Worm (Caenorhabditis elegans) whole organism, late embryonic: ENCODE data around the gene T24H10.5.

Experiments
- C08G9.2 ChIP-seq: sonication (generic microtip); optimal IDR thresholded peaks from 2 replicates; lab custom pipeline; 2016; ENCODE audit warnings: mild to moderate bottlenecking, missing genetic modification characterization, moderate library complexity, missing compliant biosample characterization
- T23F11.4 ChIP-seq: fragments of 200-800 bp; sonication (Bioruptor generic); optimal IDR thresholded peaks from 2 replicates; lab custom pipeline; 2018; ENCODE audit warnings: mild to moderate bottlenecking, missing genetic modification characterization, missing compliant biosample characterization
- Y22D7AL.16 ChIP-seq: sonication (generic microtip); optimal IDR thresholded peaks from 2 replicates; lab custom pipeline; 2016; ENCODE audit warnings: missing genetic modification characterization, missing compliant biosample characterization
- ama-1 ChIP-seq: fragments of 150-350 bp; optimal IDR thresholded peaks from 2 replicates; lab custom pipeline; 2014
- ceh-18 ChIP-seq: sonication (generic microtip); optimal IDR thresholded peaks from 2 replicates; lab custom pipeline; 2016; ENCODE audit warnings: missing genetic modification characterization, missing compliant biosample characterization
- ceh-22 ChIP-seq: sonication (generic microtip); optimal IDR thresholded peaks from 2 replicates; lab custom pipeline; 2017; ENCODE audit warnings: missing biosample characterization, missing genetic modification characterization
- ceh-30 ChIP-seq: fragments of 150-350 bp; optimal IDR thresholded peaks from 2 replicates; lab custom pipeline; 2014; ENCODE audit warnings: missing biosample characterization, missing genetic modification characterization
- ceh-31 ChIP-seq: sonication (generic microtip); optimal IDR thresholded peaks from 2 replicates; lab custom pipeline; 2016; ENCODE audit warnings: missing genetic modification characterization, missing compliant biosample characterization
- ceh-48 ChIP-seq: sonication (generic microtip); optimal IDR thresholded peaks from 2 replicates; lab custom pipeline; 2016; ENCODE audit warnings: missing genetic modification characterization, inconsistent platforms, missing compliant biosample characterization
- ceh-6 ChIP-seq: fragments of 200-800 bp; sonication (Bioruptor generic); optimal IDR thresholded peaks from 2 replicates; lab custom pipeline; 2018; ENCODE audit warnings: mild to moderate bottlenecking, missing genetic modification characterization, missing compliant biosample characterization
- ceh-9 ChIP-seq: sonication (generic microtip); optimal IDR thresholded peaks from 2 replicates; lab custom pipeline; 2016; ENCODE audit warnings: mild to moderate bottlenecking, missing genetic modification characterization, inconsistent platforms, missing compliant biosample characterization
- che-1 ChIP-seq: sonication (generic microtip); optimal IDR thresholded peaks from 2 replicates; lab custom pipeline; 2016; ENCODE audit warnings: mild to moderate bottlenecking, missing genetic modification characterization, missing compliant biosample characterization
- dve-1 ChIP-seq: sonication (generic microtip); optimal IDR thresholded peaks from 2 replicates; lab custom pipeline; 2017; ENCODE audit warnings: antibody characterized with exemption, mild to moderate bottlenecking, missing genetic modification characterization, missing compliant biosample characterization
- eyg-1 ChIP-seq: sonication (generic microtip); optimal IDR thresholded peaks from 2 replicates; lab custom pipeline; 2016; ENCODE audit warnings: missing genotype, missing genetic modification characterization, missing compliant biosample characterization
- fkh-10 ChIP-seq: fragments of 150-350 bp; optimal IDR thresholded peaks from 2 replicates; lab custom pipeline; 2014; ENCODE audit warnings: missing biosample characterization, missing genetic modification reagents, missing genetic modification characterization
- fkh-6 ChIP-seq: sonication (generic microtip); optimal IDR thresholded peaks from 2 replicates; lab custom pipeline; 2016; ENCODE audit warnings: missing genetic modification characterization, missing compliant biosample characterization
- hlh-13 ChIP-seq: fragments of 200-800 bp; sonication (Bioruptor generic); optimal IDR thresholded peaks from 2 replicates; lab custom pipeline; 2018; ENCODE audit warnings: mild to moderate bottlenecking, missing genetic modification characterization, missing compliant biosample characterization
- hlh-30 ChIP-seq: sonication (generic microtip); optimal IDR thresholded peaks from 2 replicates; lab custom pipeline; 2017; ENCODE audit warnings: antibody characterized with exemption, missing genetic modification characterization, missing compliant biosample characterization; ENCODE audit not compliant: insufficient read depth
- lim-6 ChIP-seq: sonication (generic microtip); optimal IDR thresholded peaks from 2 replicates; lab custom pipeline; 2016; ENCODE audit warnings: missing genetic modification characterization, missing compliant biosample characterization
- madf-2 ChIP-seq: sonication (generic microtip); optimal IDR thresholded peaks from 2 replicates; lab custom pipeline; 2017; ENCODE audit warnings: missing genetic modification characterization, missing compliant biosample characterization
- nhr-11 ChIP-seq: fragments of 150-350 bp; optimal IDR thresholded peaks from 2 replicates; lab custom pipeline; 2014; ENCODE audit warnings: missing biosample characterization, missing genetic modification characterization
- nhr-232 ChIP-seq: sonication (generic microtip); optimal IDR thresholded peaks from 2 replicates; lab custom pipeline; 2016; ENCODE audit warnings: missing genetic modification characterization, missing compliant biosample characterization
- pag-3 ChIP-seq: sonication (generic microtip); optimal IDR thresholded peaks from 2 replicates; lab custom pipeline; 2016; ENCODE audit warnings: missing compliant biosample characterization, missing genetic modification characterization, borderline replicate concordance
- pax-1 ChIP-seq: fragments of 150-350 bp; optimal IDR thresholded peaks from 2 replicates; lab custom pipeline; 2014; ENCODE audit warnings: missing biosample characterization, missing genetic modification characterization
- pha-2 ChIP-seq: sonication (generic microtip); optimal IDR thresholded peaks from 2 replicates; lab custom pipeline; 2017; ENCODE audit warnings: mild to moderate bottlenecking, missing genetic modification characterization, missing compliant biosample characterization
- pha-4 ChIP-seq: fragments of 150-350 bp; optimal IDR thresholded peaks from 2 replicates; lab custom pipeline; 2018; ENCODE audit warnings: missing biosample characterization, missing genetic modification reagents, missing genetic modification characterization
- pqm-1 ChIP-seq: sonication (generic microtip); optimal IDR thresholded peaks from 2 replicates; lab custom pipeline; 2016; ENCODE audit warnings: missing genetic modification characterization, missing compliant biosample characterization
- pros-1 ChIP-seq: fragments of 150-350 bp; optimal IDR thresholded peaks from 2 replicates; lab custom pipeline; 2014; ENCODE audit warnings: missing biosample characterization, missing genetic modification reagents, missing genetic modification characterization
- ref-2 ChIP-seq: sonication (generic microtip); optimal IDR thresholded peaks from 2 replicates; lab custom pipeline; 2016; ENCODE audit warnings: missing genetic modification characterization, missing compliant biosample characterization
- rnt-1 ChIP-seq: sonication (generic microtip); optimal IDR thresholded peaks from 2 replicates; lab custom pipeline; 2016; ENCODE audit warnings: missing genetic modification characterization, missing compliant biosample characterization
- sdc-2 ChIP-seq: sonication (generic microtip); optimal IDR thresholded peaks from 2 replicates; lab custom pipeline; 2016; ENCODE audit warnings: missing genotype, missing genetic modification characterization, missing compliant biosample characterization
- sox-4 ChIP-seq: sonication (generic microtip); optimal IDR thresholded peaks from 2 replicates; lab custom pipeline; 2017; ENCODE audit warnings: mild to moderate bottlenecking, missing genetic modification characterization, inconsistent platforms, missing compliant biosample characterization
- unc-3 ChIP-seq, 2 experiments: fragments of 200-800 bp in 1 of 2; sonication (Bioruptor generic) in 1 of 2; sonication (generic microtip) in 1 of 2; conservative IDR thresholded peaks in 1 of 2; optimal IDR thresholded peaks in 1 of 2; 2 replicates each; pipeline versions ENCODE4 v1.3.6 to Lab custom; 2016 to 2022; ENCODE audit warnings: missing compliant biosample characterization in 2 of 2, missing genetic modification characterization in 2 of 2, missing genetic modification reagents in 1 of 2
- unc-55 ChIP-seq: sonication (generic microtip); optimal IDR thresholded peaks from 2 replicates; lab custom pipeline; 2017; ENCODE audit warnings: missing biosample characterization, missing genetic modification reagents, missing genetic modification characterization
- zip-5 ChIP-seq: sonication (generic microtip); optimal IDR thresholded peaks from 2 replicates; lab custom pipeline; 2016; ENCODE audit warnings: missing genetic modification characterization, missing compliant biosample characterization
- ztf-16 ChIP-seq: sonication (generic microtip); optimal IDR thresholded peaks from 2 replicates; lab custom pipeline; 2017; ENCODE audit warnings: missing genetic modification characterization, missing compliant biosample characterization

T24H10.5 gene

ce11 chrII:9074492-9074891, 26.4 kb upstream of the T24H10.5 start:
- TF ChIP-seq che-1 (no peak), C08G9.2 (tag; lab: Kevin White, UChicago) (no peak), dve-1 (tag; lab: Kevin White, UChicago) (no peak), eyg-1 (tag; lab: Kevin White, UChicago) (no peak), unc-55 (no peak), nhr-232 (tag; lab: Kevin White, UChicago) (no peak), hlh-30 (tag; lab: Kevin White, UChicago) (no peak), ceh-22 (tag; lab: Kevin White, UChicago) (no peak), ceh-6 (GFP tag; lab: Kevin White, UChicago) (no peak), pqm-1 (tag; lab: Kevin White, UChicago) (no peak), Y22D7AL.16 (tag; lab: Kevin White, UChicago) (no peak), ref-2 (no peak), ceh-48 (no peak), T23F11.4 (GFP tag; lab: Kevin White, UChicago) (no peak), ceh-31 (tag; lab: Kevin White, UChicago) (no peak), hlh-13 (no peak), ama-1 (lab: Kevin White, UChicago) (no peak)

- no peak for TF ChIP-seq eyg-1 (tag; lab: Kevin White, UChicago)
- no peak for TF ChIP-seq pros-1
- TF ChIP-seq pha-4: no peak
- TF ChIP-seq hlh-30 (tag; lab: Kevin White, UChicago): no peak
- peak; percentile 35 for TF ChIP-seq ceh-18
- TF ChIP-seq ceh-9 (tag; lab: Kevin White, UChicago): no peak
- TF ChIP-seq unc-55: peak; percentile 32
- no peak for TF ChIP-seq fkh-10 (GFP tag; lab: Kevin White, UChicago)
- no peak for TF ChIP-seq ceh-6 (GFP tag; lab: Kevin White, UChicago)
- no peak for TF ChIP-seq nhr-232 (tag; lab: Kevin White, UChicago)
- TF ChIP-seq rnt-1 (tag; lab: Kevin White, UChicago): no peak
These were observed 24.6 kb upstream of the T24H10.5 start for ce11 chrII:9076098-9076879.

- no peak for TF ChIP-seq pax-1 (tag; lab: Kevin White, UChicago)
- no peak for TF ChIP-seq ceh-22 (tag; lab: Kevin White, UChicago)
- no peak for TF ChIP-seq pha-4
- no peak for TF ChIP-seq sdc-2 (tag; lab: Kevin White, UChicago)
- TF ChIP-seq ama-1 (lab: Kevin White, UChicago): no peak
- no peak for TF ChIP-seq fkh-6 (tag; lab: Kevin White, UChicago)
- no peak for TF ChIP-seq sox-4 (tag; lab: Kevin White, UChicago)
- no peak for TF ChIP-seq fkh-10 (GFP tag; lab: Kevin White, UChicago)
- TF ChIP-seq unc-55: no peak
These were observed 22.5 kb upstream of the T24H10.5 start for ce11 chrII:9078351-9078750.

ce11 chrII:9083093-9083492, 17.8 kb upstream of the T24H10.5 start, which contains the start of gene sysm-1:
Gene sysm-1 (minus strand): TSS chrII:9083193.
- no peak for TF ChIP-seq ceh-30 (tag; lab: Kevin White, UChicago)
- TF ChIP-seq sox-4 (tag; lab: Kevin White, UChicago): no peak
- TF ChIP-seq ceh-6 (GFP tag; lab: Kevin White, UChicago): no peak
- TF ChIP-seq pha-4: no peak
- no peak for TF ChIP-seq madf-2 (tag; lab: Kevin White, UChicago)
- no peak for TF ChIP-seq ztf-16 (tag; lab: Kevin White, UChicago)
- no peak for TF ChIP-seq lim-6 (tag; lab: Kevin White, UChicago)
- TF ChIP-seq pha-2 (tag; lab: Kevin White, UChicago): no peak
- TF ChIP-seq pros-1: no peak
- no peak for TF ChIP-seq unc-3 (GFP tag; conservative IDR thresholded peaks at IDR 0.05; lab: Robert Waterston, UW)
- no peak for TF ChIP-seq unc-3 (tag; optimal IDR thresholded peaks at IDR 0.05; lab: Kevin White, UChicago)
- no peak for TF ChIP-seq zip-5 (tag; lab: Kevin White, UChicago)
- TF ChIP-seq pag-3: no peak
- no peak for TF ChIP-seq fkh-10 (GFP tag; lab: Kevin White, UChicago)
- TF ChIP-seq nhr-11 (tag; lab: Kevin White, UChicago): no peak
- TF ChIP-seq ceh-48: no peak
